Fruit fly (Drosophila melanogaster) whole organism, embryonic: Measurements from ENCODE around the gene BtbVII.

Experiments used
- ATbp ChIP-seq: fragments of 200-800 bp; sonication (Bioruptor generic); optimal IDR thresholded peaks from 2 replicates; lab custom pipeline; 2017; ENCODE audit warnings: missing biosample characterization, mild to moderate bottlenecking, missing genetic modification characterization, missing genetic modification reagents
- CG10431 ChIP-seq: fragments of 200-800 bp; sonication (Bioruptor generic); optimal IDR thresholded peaks from 3 replicates; lab custom pipeline; 2018; ENCODE audit warnings: missing biosample characterization, mild to moderate bottlenecking, missing genetic modification characterization
- CG11560 ChIP-seq: fragments of 200-800 bp; sonication (Bioruptor generic); IDR thresholded peaks from 3 replicates; pipeline ENCODE4 v1.3.6; 2022; ENCODE audit warnings: missing biosample characterization, missing genetic modification characterization
- CG1233 ChIP-seq: fragments of 200-800 bp; sonication (Bioruptor generic); optimal IDR thresholded peaks from 4 replicates; lab custom pipeline; 2018; ENCODE audit warnings: missing biosample characterization, mild to moderate bottlenecking, missing genetic modification characterization
- CG12391 ChIP-seq: fragments of 200-800 bp; sonication (Bioruptor generic); optimal IDR thresholded peaks from 3 replicates; lab custom pipeline; 2018; ENCODE audit warnings: missing biosample characterization, mild to moderate bottlenecking, missing genetic modification characterization, moderate library complexity
- CG12744 ChIP-seq: fragments of 200-800 bp; sonication (Bioruptor generic); optimal IDR thresholded peaks from 2 replicates; lab custom pipeline; 2016; ENCODE audit warnings: missing biosample characterization, missing genetic modification characterization
- CG13775 ChIP-seq: fragments of 200-800 bp; sonication (Bioruptor generic); optimal IDR thresholded peaks from 3 replicates; lab custom pipeline; 2017; ENCODE audit warnings: missing biosample characterization, mild to moderate bottlenecking, missing genetic modification characterization
- CG14014 ChIP-seq: fragments of 200-800 bp; sonication (Bioruptor generic); IDR thresholded peaks from 2 replicates; pipeline ENCODE4 v1.3.6; 2022; ENCODE audit warnings: missing biosample characterization, missing genetic modification characterization
- CG14965 ChIP-seq: fragments of 200-800 bp; sonication (Bioruptor generic); optimal IDR thresholded peaks from 2 replicates; lab custom pipeline; 2016; ENCODE audit warnings: missing biosample characterization, missing genetic modification characterization, borderline replicate concordance
- CG15696 ChIP-seq: fragments of 200-800 bp; sonication (Bioruptor generic); optimal IDR thresholded peaks from 2 replicates; lab custom pipeline; 2019; ENCODE audit warnings: missing biosample characterization, mild to moderate bottlenecking, missing genetic modification characterization, moderate library complexity
- CG17361 ChIP-seq: fragments of 200-800 bp; sonication (Bioruptor generic); IDR thresholded peaks from 3 replicates; pipeline ENCODE4 v1.3.6; 2022; ENCODE audit warnings: missing biosample characterization, missing genetic modification characterization
- CG17385 ChIP-seq: fragments of 200-800 bp; sonication (Bioruptor generic); optimal IDR thresholded peaks from 3 replicates; lab custom pipeline; 2018; ENCODE audit warnings: missing biosample characterization, mild to moderate bottlenecking, missing genetic modification characterization
- CG17568 ChIP-seq: fragments of 200-800 bp; sonication (Bioruptor generic); optimal IDR thresholded peaks from 2 replicates; lab custom pipeline; 2018; ENCODE audit warnings: missing biosample characterization, mild to moderate bottlenecking, missing genetic modification characterization, moderate library complexity
- CG18476 ChIP-seq: fragments of 200-800 bp; sonication (Bioruptor generic); optimal IDR thresholded peaks from 2 replicates; lab custom pipeline; 2016; ENCODE audit warnings: missing biosample characterization, mild to moderate bottlenecking, missing genetic modification characterization
- CG18599 ChIP-seq: fragments of 200-800 bp; sonication (Bioruptor generic); optimal IDR thresholded peaks from 3 replicates; lab custom pipeline; 2017; ENCODE audit warnings: missing biosample characterization, missing genetic modification characterization, mild to moderate bottlenecking, moderate library complexity, missing genetic modification reagents
- CG2678 ChIP-seq: fragments of 200-800 bp; sonication (Bioruptor generic); optimal IDR thresholded peaks from 3 replicates; lab custom pipeline; 2019; ENCODE audit warnings: missing biosample characterization, mild to moderate bottlenecking, missing genetic modification characterization, moderate library complexity
- CG2875 ChIP-seq: fragments of 200-800 bp; sonication (Bioruptor generic); optimal IDR thresholded peaks from 2 replicates; lab custom pipeline; 2017; ENCODE audit warnings: missing biosample characterization, mild to moderate bottlenecking, missing genetic modification characterization, missing genetic modification reagents
- CG30431 ChIP-seq: fragments of 200-800 bp; sonication (Bioruptor generic); optimal IDR thresholded peaks from 2 replicates; lab custom pipeline; 2017; ENCODE audit warnings: missing biosample characterization, missing genetic modification characterization
- CG3065 ChIP-seq: fragments of 200-800 bp; sonication (Bioruptor generic); optimal IDR thresholded peaks from 2 replicates; lab custom pipeline; 2016; ENCODE audit warnings: missing biosample characterization, missing genetic modification characterization
- CG31224 ChIP-seq: fragments of 200-800 bp; sonication (Bioruptor generic); IDR thresholded peaks from 2 replicates; pipeline ENCODE4 v1.3.6; 2022; ENCODE audit warnings: missing biosample characterization, missing genetic modification characterization
- CG32532 ChIP-seq: fragments of 200-800 bp; sonication (Bioruptor generic); IDR thresholded peaks from 2 replicates; pipeline ENCODE4 v1.3.6; 2022; ENCODE audit warnings: missing biosample characterization, missing genetic modification characterization
- CG33213 ChIP-seq: fragments of 200-800 bp; sonication (Bioruptor generic); optimal IDR thresholded peaks from 3 replicates; lab custom pipeline; 2016; ENCODE audit warnings: missing biosample characterization, missing genetic modification characterization
- CG3726 ChIP-seq: fragments of 200-800 bp; sonication (Bioruptor generic); IDR thresholded peaks from 3 replicates; pipeline ENCODE4, ENCODE4 v1.3.6; 2022; ENCODE audit warnings: missing biosample characterization, missing genetic modification characterization
- CG42726 ChIP-seq: fragments of 200-800 bp; sonication (Bioruptor generic); IDR thresholded peaks from 2 replicates; pipeline ENCODE4 v1.3.6; 2022; ENCODE audit warnings: missing biosample characterization, missing genetic modification characterization; ENCODE audit not compliant: partially characterized antibody
- CG43689 ChIP-seq: fragments of 200-800 bp; sonication (Bioruptor generic); IDR thresholded peaks from 2 replicates; pipeline ENCODE4 v1.3.6; 2022; ENCODE audit warnings: missing biosample characterization, missing genetic modification characterization
- CG6689 ChIP-seq: fragments of 200-800 bp; sonication (Bioruptor generic); IDR thresholded peaks from 2 replicates; pipeline ENCODE4 v1.3.6; 2022; ENCODE audit warnings: missing biosample characterization, missing genetic modification characterization
- CG9876 ChIP-seq: fragments of 200-800 bp; sonication (Bioruptor generic); optimal IDR thresholded peaks from 2 replicates; lab custom pipeline; 2016; ENCODE audit warnings: missing biosample characterization, missing genetic modification characterization
- Dad ChIP-seq: fragments of 200-800 bp; sonication (Bioruptor generic); optimal IDR thresholded peaks from 3 replicates; lab custom pipeline; 2016; ENCODE audit warnings: missing biosample characterization, missing genetic modification characterization
- Doc2 ChIP-seq: fragments of 200-800 bp; sonication (Bioruptor generic); IDR thresholded peaks from 2 replicates; pipeline ENCODE4 v1.3.6; 2022; ENCODE audit warnings: missing biosample characterization, missing genetic modification characterization
- ERR ChIP-seq: fragments of 200-800 bp; sonication (Bioruptor generic); optimal IDR thresholded peaks from 2 replicates; lab custom pipeline; 2016; ENCODE audit warnings: missing biosample characterization, missing genetic modification characterization
- Gug ChIP-seq: fragments of 200-800 bp; sonication (Bioruptor generic); IDR thresholded peaks from 4 replicates; pipeline ENCODE4 v1.3.6; 2022; ENCODE audit warnings: missing biosample characterization, missing genetic modification characterization
- H2.0 ChIP-seq: fragments of 200-800 bp; sonication (Bioruptor generic); IDR thresholded peaks from 2 replicates; pipeline ENCODE4 v1.3.6; 2022; ENCODE audit warnings: missing biosample characterization, missing genetic modification characterization
- Hand ChIP-seq: fragments of 200-800 bp; sonication (Bioruptor generic); optimal IDR thresholded peaks from 2 replicates; lab custom pipeline; 2017; ENCODE audit warnings: mild to moderate bottlenecking, missing biosample characterization, missing genetic modification reagents, missing genetic modification characterization
- Scr ChIP-seq: fragments of 200-800 bp; sonication (Bioruptor generic); IDR thresholded peaks from 2 replicates; pipeline ENCODE4 v1.3.6; 2022; ENCODE audit warnings: missing biosample characterization, missing genetic modification characterization; ENCODE audit not compliant: partially characterized antibody
- Sin3A ChIP-seq: fragments of >200 bp; optimal IDR thresholded peaks from 2 replicates; lab custom pipeline; 2018
- Stat92E ChIP-seq, 3 experiments: fragments of >200 bp in 2 of 3; fragments of 200-800 bp in 1 of 3; sonication (Bioruptor generic) in 1 of 3; optimal IDR thresholded peaks; 2 replicates each; lab custom pipeline; 2017 to 2019; ENCODE audit warnings: missing biosample characterization in 3 of 3, missing genetic modification characterization in 3 of 3, mild to moderate bottlenecking in 1 of 3, moderate library complexity in 1 of 3
- Tbp ChIP-seq: fragments of >200 bp; optimal IDR thresholded peaks from 2 replicates; lab custom pipeline; 2018; ENCODE audit warnings: missing biosample characterization, missing genetic modification characterization
- br ChIP-seq: fragments of >200 bp; optimal IDR thresholded peaks from 2 replicates; lab custom pipeline; 2017
- btn ChIP-seq: fragments of 200-800 bp; sonication (Bioruptor generic); optimal IDR thresholded peaks from 2 replicates; lab custom pipeline; 2016; ENCODE audit warnings: missing biosample characterization, missing genetic modification characterization
- chm ChIP-seq: fragments of 200-800 bp; sonication (Bioruptor generic); IDR thresholded peaks from 2 replicates; pipeline ENCODE4 v1.3.6; 2022; ENCODE audit warnings: missing biosample characterization, missing genetic modification characterization
- fd96Cb ChIP-seq: fragments of 200-800 bp; sonication (Bioruptor generic); optimal IDR thresholded peaks from 2 replicates; lab custom pipeline; 2018; ENCODE audit warnings: missing biosample characterization, mild to moderate bottlenecking, missing genetic modification characterization, moderate library complexity
- ken ChIP-seq: fragments of 200-800 bp; sonication (Bioruptor generic); IDR thresholded peaks from 3 replicates; pipeline ENCODE4 v1.3.6; 2022; ENCODE audit warnings: missing biosample characterization, missing genetic modification characterization
- pb ChIP-seq: fragments of 200-800 bp; sonication (Bioruptor generic); optimal IDR thresholded peaks from 3 replicates; lab custom pipeline; 2016; ENCODE audit warnings: missing biosample characterization, missing genetic modification characterization
- scrt ChIP-seq: fragments of 200-800 bp; sonication (Bioruptor generic); optimal IDR thresholded peaks from 2 replicates; lab custom pipeline; 2018; ENCODE audit warnings: missing biosample characterization, mild to moderate bottlenecking, missing genetic modification characterization, moderate library complexity
- shn ChIP-seq: fragments of 200-800 bp; sonication (Bioruptor generic); optimal IDR thresholded peaks from 3 replicates; lab custom pipeline; 2016; ENCODE audit warnings: missing biosample characterization, missing genetic modification characterization
- sima ChIP-seq: fragments of 200-800 bp; sonication (Bioruptor generic); optimal IDR thresholded peaks from 2 replicates; lab custom pipeline; 2016; ENCODE audit warnings: missing biosample characterization, missing genetic modification characterization
- slp2 ChIP-seq: fragments of 200-800 bp; sonication (Bioruptor generic); optimal IDR thresholded peaks from 2 replicates; lab custom pipeline; 2016; ENCODE audit warnings: missing biosample characterization, missing genetic modification characterization
- stwl ChIP-seq: fragments of 200-800 bp; sonication (Bioruptor generic); optimal IDR thresholded peaks from 3 replicates; lab custom pipeline; 2018; ENCODE audit warnings: missing biosample characterization, mild to moderate bottlenecking, missing genetic modification characterization, moderate library complexity
- tna ChIP-seq: fragments of 200-800 bp; sonication (Bioruptor generic); IDR thresholded peaks from 2 replicates; pipeline ENCODE4 v1.3.6; 2022; ENCODE audit warnings: missing biosample characterization, missing genetic modification characterization; ENCODE audit not compliant: partially characterized antibody

The BtbVII gene

DNA sequence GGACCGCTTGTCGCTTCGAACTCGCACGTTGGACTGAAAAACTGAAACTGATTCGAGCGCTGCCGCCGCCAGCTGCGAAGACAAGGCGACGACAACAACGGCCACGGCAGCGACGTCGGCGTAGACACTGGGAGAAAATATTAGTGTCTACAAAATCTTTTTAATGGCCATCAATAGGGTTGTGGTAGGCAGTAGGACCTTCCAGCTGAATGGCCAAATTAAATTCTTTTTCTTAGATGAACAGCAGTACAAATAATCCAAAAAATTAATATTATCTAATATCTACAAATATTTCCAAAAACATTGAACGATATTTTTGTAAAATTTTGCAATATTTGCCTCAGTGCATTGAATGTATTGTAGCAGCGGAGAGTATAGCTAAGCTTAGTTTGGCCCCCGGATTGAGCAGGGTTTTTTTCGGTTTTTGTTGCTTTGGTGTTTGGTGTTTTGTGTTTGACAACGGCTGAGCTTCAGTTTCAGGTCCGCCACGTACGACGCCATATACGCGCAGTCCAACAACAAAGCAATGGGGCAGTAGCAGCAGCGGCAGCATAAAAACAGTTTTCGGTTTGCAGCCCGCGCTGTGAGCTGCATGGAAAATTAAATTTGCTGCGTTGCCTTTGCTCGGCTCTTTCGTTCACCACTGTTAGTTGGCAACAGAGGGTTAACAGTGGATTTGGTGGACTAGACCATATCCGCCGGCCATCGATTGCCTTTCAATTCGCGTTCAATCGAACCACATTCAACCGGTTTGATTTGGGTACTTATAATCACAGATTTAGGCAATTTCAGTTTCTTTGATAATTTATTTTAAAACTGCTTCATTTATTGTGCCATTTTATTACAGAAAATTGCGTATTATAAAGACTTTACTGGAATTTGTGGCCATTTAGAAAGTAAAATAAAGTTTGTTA lies 41.3 kb upstream of the BtbVII start, which contains the start of gene Cht7 (continued):
- no peak for TF ChIP-seq Stat92E (GFP tag; optimal IDR thresholded peaks at IDR 0.05; lab: Kevin White, UChicago)
- peak; percentile 90 for TF ChIP-seq CG17361 (GFP tag; lab: Robert Waterston, UW)
- peak; percentile 40 for TF ChIP-seq CG9876
- TF ChIP-seq ERR (GFP tag; lab: Kevin White, UChicago) = peak; percentile 3
- TF ChIP-seq Gug (GFP tag; lab: Robert Waterston, UW) = peak; percentile 66; the same call in 3 of the 4 replicates
- TF ChIP-seq sima (GFP tag; lab: Kevin White, UChicago) = no peak
- TF ChIP-seq CG32532 (GFP tag; lab: Robert Waterston, UW) = peak; percentile 88
- 0 out of 2 replicates have a peak, but pooled peaks have one; percentile 30 for TF ChIP-seq Doc2 (GFP tag; lab: Robert Waterston, UW)
- TF ChIP-seq CG14965 (GFP tag; lab: Kevin White, UChicago) = no peak
- TF ChIP-seq Sin3A (lab: Kevin White, UChicago) = no peak
- peak; percentile 68 for TF ChIP-seq CG30431
- peak; percentile 75 for TF ChIP-seq scrt (GFP tag; lab: Kevin White, UChicago)
- no peak for TF ChIP-seq tna (GFP tag; lab: Robert Waterston, UW)
- TF ChIP-seq CG14014 = peak; percentile 74
- no peak for TF ChIP-seq br (lab: Kevin White, UChicago)
- TF ChIP-seq chm (GFP tag; lab: Robert Waterston, UW) = peak; percentile 46; the same call in 1 of the 2 replicates
- TF ChIP-seq CG11560 (tag; lab: Robert Waterston, UW) = peak; percentile 73
- peak; percentile 85 for TF ChIP-seq CG18599
- no peak for TF ChIP-seq Scr (GFP tag; lab: Robert Waterston, UW)
- TF ChIP-seq CG43689 = peak; percentile 29; the same call in 1 of the 2 replicates
- peak; percentile 70 for TF ChIP-seq CG12744 (GFP tag; lab: Kevin White, UChicago)
- peak; percentile 90 for TF ChIP-seq CG12391
- peak; percentile 76 for TF ChIP-seq CG18476 (GFP tag; lab: Kevin White, UChicago)
- TF ChIP-seq H2.0 (GFP tag; lab: Robert Waterston, UW) = peak; percentile 77
- TF ChIP-seq CG3726 (GFP tag; lab: Robert Waterston, UW) = peak; percentile 68; the same call in 2 of the 3 replicates
- TF ChIP-seq Hand = peak; percentile 65
- TF ChIP-seq Tbp (GFP tag; lab: Kevin White, UChicago) = no peak
- peak; percentile 48 for TF ChIP-seq CG3065 (GFP tag; lab: Kevin White, UChicago)
- peak; percentile 60 for TF ChIP-seq CG1233 (GFP tag; lab: Kevin White, UChicago)
- peak; percentile 67 for TF ChIP-seq CG31224 (GFP tag; lab: Robert Waterston, UW)
- peak; percentile 83 for TF ChIP-seq CG13775 (GFP tag; lab: Kevin White, UChicago)
- peak; percentile 37 for TF ChIP-seq CG15696 (tag; lab: Kevin White, UChicago)
- TF ChIP-seq Dad (GFP tag; lab: Kevin White, UChicago) = peak; percentile 64
- TF ChIP-seq CG10431 = peak; percentile 69
- TF ChIP-seq fd96Cb (tag; lab: Kevin White, UChicago) = peak; percentile 84
- TF ChIP-seq CG2875 = peak; percentile 75
- TF ChIP-seq CG17568 (GFP tag; lab: Kevin White, UChicago) = peak; percentile 83
- no peak for TF ChIP-seq CG42726 (GFP tag; lab: Robert Waterston, UW)
- peak; percentile 76 for TF ChIP-seq ken (GFP tag; lab: Robert Waterston, UW)
- peak; percentile 22 for TF ChIP-seq shn (GFP tag; lab: Kevin White, UChicago)
- peak; percentile 57 for TF ChIP-seq slp2
- peak; percentile 91 for TF ChIP-seq CG2678
- no peak for TF ChIP-seq pb (GFP tag; lab: Kevin White, UChicago)
- no peak for TF ChIP-seq stwl (tag; lab: Kevin White, UChicago)
- peak; percentile 87 for TF ChIP-seq CG17385 (GFP tag; lab: Kevin White, UChicago)
- TF ChIP-seq CG33213 (GFP tag; lab: Kevin White, UChicago) = peak; percentile 63
- TF ChIP-seq ATbp (GFP tag; lab: Kevin White, UChicago) = peak; percentile 91
- peak; percentile 43 for TF ChIP-seq btn (GFP tag; lab: Kevin White, UChicago)
- TF ChIP-seq CG6689 (GFP tag; lab: Robert Waterston, UW) = peak; percentile 91
